Fruit fly (Drosophila melanogaster): Measurements from ENCODE around the gene ND-13A.
A peak's percentile ranks its signal among the peaks of the same experiment; 100 is the strongest.

ND-13A gene

DNA sequence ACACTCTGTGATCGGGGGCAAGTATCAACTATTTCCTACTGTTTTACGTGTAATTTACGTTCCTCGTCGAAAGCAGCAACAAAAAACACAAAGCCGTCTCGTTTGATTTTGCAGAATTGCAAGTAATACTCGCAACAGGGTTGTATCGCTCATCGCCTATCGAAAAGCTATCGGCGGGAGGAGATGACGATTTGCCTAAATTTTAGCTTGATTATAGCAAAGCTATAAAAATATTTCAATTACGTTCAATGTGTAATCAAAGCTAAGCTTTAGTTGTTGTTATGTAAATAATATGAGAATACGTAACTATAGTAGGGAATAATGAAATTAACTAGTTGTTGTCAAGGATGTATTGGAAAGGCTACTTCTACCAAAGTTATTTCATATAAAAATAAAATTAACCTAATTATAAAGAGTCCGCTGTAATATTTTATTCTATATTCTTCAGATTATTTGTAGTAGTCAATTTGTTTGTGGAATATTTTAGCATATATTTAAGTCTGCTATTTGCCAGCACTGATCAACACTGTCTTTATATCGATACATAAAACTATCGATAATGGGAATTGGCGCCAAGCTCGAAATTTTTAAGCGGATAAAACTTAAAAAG is 40.3 kb downstream of the ND-13A start, which contains the start of gene Rpn11:
Gene Rpn11 (minus strand): TSS at position 146 of the 610 bp plus-strand sequence.
- TF ChIP-seq pad (GFP tag; optimal IDR thresholded peaks at IDR 0.05) (peak; percentile 52), CG7101 (tag; optimal IDR thresholded peaks at IDR 0.05) (peak; percentile 56), tj (GFP tag; optimal IDR thresholded peaks at IDR 0.05) (peak; percentile 97), CG33017 (tag; optimal IDR thresholded peaks at IDR 0.05) (peak; percentile 74), ovo (GFP tag; optimal IDR thresholded peaks at IDR 0.05) (peak; percentile 63), CG7045 (GFP tag; optimal IDR thresholded peaks at IDR 0.05) (peak; percentile 51), CG11617 (GFP tag; optimal IDR thresholded peaks at IDR 0.05) (peak; percentile 72), toe (GFP tag; optimal IDR thresholded peaks at IDR 0.05) (no peak), Crg-1 (GFP tag; optimal IDR thresholded peaks at IDR 0.05) (peak; percentile 57), CG1620 (GFP tag; optimal IDR thresholded peaks at IDR 0.05) (peak; percentile 77), Clk (GFP tag; optimal IDR thresholded peaks at IDR 0.05) (peak; percentile 23), cnc (optimal IDR thresholded peaks at IDR 0.05) (peak; percentile 94 to 98), Mnt (GFP tag; optimal IDR thresholded peaks at IDR 0.05) (peak; percentile 28), CG14711 (tag; optimal IDR thresholded peaks at IDR 0.05) (peak; percentile 62), cic (GFP tag; optimal IDR thresholded peaks at IDR 0.05) (no peak), bab1 (GFP tag; optimal IDR thresholded peaks at IDR 0.05) (peak; percentile 64), kay (GFP tag; ENCODE audit: borderline replicate concordance) (no peak), CG5204 (GFP tag; optimal IDR thresholded peaks at IDR 0.05) (no peak), CG12768 (GFP tag; optimal IDR thresholded peaks at IDR 0.05) (peak; percentile 56), Hr96 (GFP tag; optimal IDR thresholded peaks at IDR 0.05) (no peak)

DNA sequence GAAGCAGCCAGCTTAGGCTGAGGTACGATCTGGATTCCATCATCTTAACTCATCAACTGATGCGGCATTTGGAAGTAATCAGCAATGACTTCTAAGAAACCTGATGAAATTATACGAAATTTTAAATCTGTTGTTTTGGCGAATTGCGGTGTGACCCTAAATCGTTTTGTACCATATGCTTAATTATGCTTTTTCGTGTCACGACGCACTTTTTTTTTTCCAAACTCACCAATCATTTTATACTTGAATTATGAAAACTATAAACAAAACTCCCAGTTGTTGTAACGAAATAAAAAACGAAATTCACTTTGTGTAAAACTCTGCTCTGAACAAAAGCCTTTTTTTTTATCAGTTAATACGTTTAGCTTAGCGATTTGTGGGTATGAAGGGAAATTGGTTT is 42.0 kb downstream of the ND-13A start, which contains the start of gene Nepl3:
Gene Nepl3 (minus strand): TSS at position 155 of the 400 bp plus-strand sequence.
- TF ChIP-seq CG1620 (GFP tag; optimal IDR thresholded peaks at IDR 0.05) (no peak), CG7101 (tag; optimal IDR thresholded peaks at IDR 0.05) (no peak), cic (GFP tag; optimal IDR thresholded peaks at IDR 0.05) (no peak)

DNA sequence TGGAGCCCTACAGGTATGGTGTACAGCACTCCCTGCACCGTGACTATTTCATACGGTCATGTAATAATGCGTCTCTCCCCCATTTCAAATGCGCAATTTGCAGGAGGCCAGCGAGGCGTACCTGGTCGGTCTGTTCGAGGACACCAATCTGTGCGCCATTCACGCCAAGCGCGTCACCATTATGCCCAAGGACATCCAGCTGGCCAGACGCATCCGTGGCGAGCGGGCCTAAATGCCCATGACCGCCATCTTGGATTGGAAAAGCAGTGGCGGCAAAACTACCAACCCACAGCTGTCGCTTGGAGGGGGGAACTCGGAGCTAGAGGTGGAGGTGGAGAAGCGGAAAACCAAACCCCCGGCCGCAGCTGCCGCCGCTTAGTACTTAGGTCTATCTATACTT is 44.6 kb downstream of the ND-13A start:
- TF ChIP-seq CG12768 (GFP tag; optimal IDR thresholded peaks at IDR 0.05) (no peak), CG11617 (GFP tag; optimal IDR thresholded peaks at IDR 0.05) (no peak), ovo (GFP tag; optimal IDR thresholded peaks at IDR 0.05) (no peak), Mnt (GFP tag; optimal IDR thresholded peaks at IDR 0.05) (no peak), CG7101 (tag; optimal IDR thresholded peaks at IDR 0.05) (no peak), Clk (GFP tag; optimal IDR thresholded peaks at IDR 0.05) (no peak), Hr96 (GFP tag; optimal IDR thresholded peaks at IDR 0.05) (no peak), cic (GFP tag; optimal IDR thresholded peaks at IDR 0.05) (peak; percentile 1), pad (GFP tag; optimal IDR thresholded peaks at IDR 0.05) (no peak)

DNA sequence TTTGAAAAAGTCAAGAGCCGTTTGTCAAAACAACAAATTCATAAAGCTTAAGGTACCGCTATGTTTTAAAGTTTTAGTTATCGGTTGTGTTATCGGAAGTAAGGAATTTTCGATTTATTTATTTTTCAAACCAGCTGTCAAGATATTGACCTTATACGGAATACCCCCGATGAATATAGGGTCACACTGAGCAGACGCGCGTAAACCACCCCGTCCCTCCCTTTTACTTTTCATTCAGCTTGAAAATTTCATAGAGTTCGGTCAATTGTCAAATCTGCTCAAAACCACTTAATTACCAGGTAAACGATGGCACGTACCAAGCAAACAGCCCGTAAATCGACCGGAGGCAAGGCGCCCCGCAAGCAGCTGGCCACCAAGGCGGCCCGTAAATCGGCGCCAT is 45.1 kb downstream of the ND-13A start, which contains the start of the genes CG14036 and His3.3A:
Gene CG14036 (minus strand): TSS at position 64 of the 400 bp plus-strand sequence.
Gene His3.3A (plus strand): TSS at position 106 of the 400 bp plus-strand sequence.
- TF ChIP-seq pad (GFP tag; optimal IDR thresholded peaks at IDR 0.05) (peak; percentile 4), CG7101 (tag; optimal IDR thresholded peaks at IDR 0.05) (peak; percentile 28), CG1620 (GFP tag; optimal IDR thresholded peaks at IDR 0.05) (peak; percentile 40), ovo (GFP tag; optimal IDR thresholded peaks at IDR 0.05) (peak; percentile 82), bab1 (GFP tag; optimal IDR thresholded peaks at IDR 0.05) (peak; percentile 40), CG14711 (tag; optimal IDR thresholded peaks at IDR 0.05) (peak; percentile 2), CG11617 (GFP tag; optimal IDR thresholded peaks at IDR 0.05) (no peak), Mnt (GFP tag; optimal IDR thresholded peaks at IDR 0.05) (peak; percentile 10), cic (GFP tag; optimal IDR thresholded peaks at IDR 0.05) (peak; percentile 59), Crg-1 (GFP tag; optimal IDR thresholded peaks at IDR 0.05) (peak; percentile 35), toe (GFP tag; optimal IDR thresholded peaks at IDR 0.05) (no peak), CG5204 (GFP tag; optimal IDR thresholded peaks at IDR 0.05) (no peak)

DNA sequence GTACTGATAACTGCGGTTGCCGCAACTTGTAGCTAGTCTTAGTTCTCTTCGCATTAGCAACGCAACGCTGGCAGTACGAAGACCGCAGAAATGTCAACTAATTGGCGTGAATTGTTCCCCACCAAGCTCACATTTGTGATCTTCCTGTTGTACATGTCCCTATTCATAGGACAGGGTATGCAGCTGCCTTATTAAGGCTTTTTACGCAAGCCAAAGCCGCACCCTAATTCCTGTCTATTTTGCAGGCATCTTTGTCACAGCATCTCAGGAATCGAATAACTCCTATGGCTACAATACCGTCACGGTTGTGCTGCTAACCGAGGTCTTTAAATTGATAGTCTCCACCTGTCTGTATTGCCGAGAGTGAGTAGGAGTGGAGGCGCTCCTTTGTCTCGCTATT is 47.1 kb downstream of the ND-13A start, which contains the start of gene eIF3h:
Gene eIF3h (minus strand): TSS at position 101 of the 400 bp plus-strand sequence.
- no peak for TF ChIP-seq CG5204 (GFP tag; optimal IDR thresholded peaks at IDR 0.05)
- TF ChIP-seq CG1620 (GFP tag; optimal IDR thresholded peaks at IDR 0.05), result no peak
- TF ChIP-seq kay (GFP tag; ENCODE audit: borderline replicate concordance), result no peak
- no peak for TF ChIP-seq CG12768 (GFP tag; optimal IDR thresholded peaks at IDR 0.05)
- no peak for TF ChIP-seq CG14711 (tag; optimal IDR thresholded peaks at IDR 0.05)
- no peak for TF ChIP-seq Clk (GFP tag; optimal IDR thresholded peaks at IDR 0.05)
- no peak for TF ChIP-seq pad (GFP tag; optimal IDR thresholded peaks at IDR 0.05)
- TF ChIP-seq cic (GFP tag; optimal IDR thresholded peaks at IDR 0.05), result no peak
- no peak for TF ChIP-seq CG7101 (tag; optimal IDR thresholded peaks at IDR 0.05)
- no peak for TF ChIP-seq cnc (optimal IDR thresholded peaks at IDR 0.05)
- no peak for TF ChIP-seq Crg-1 (GFP tag; optimal IDR thresholded peaks at IDR 0.05)
- TF ChIP-seq CG11617 (GFP tag; optimal IDR thresholded peaks at IDR 0.05), result no peak
- TF ChIP-seq CG7045 (GFP tag; optimal IDR thresholded peaks at IDR 0.05), result no peak
- TF ChIP-seq bab1 (GFP tag; optimal IDR thresholded peaks at IDR 0.05), result no peak
- no peak for TF ChIP-seq tj (GFP tag; optimal IDR thresholded peaks at IDR 0.05)
- TF ChIP-seq Mnt (GFP tag; optimal IDR thresholded peaks at IDR 0.05), result no peak

DNA sequence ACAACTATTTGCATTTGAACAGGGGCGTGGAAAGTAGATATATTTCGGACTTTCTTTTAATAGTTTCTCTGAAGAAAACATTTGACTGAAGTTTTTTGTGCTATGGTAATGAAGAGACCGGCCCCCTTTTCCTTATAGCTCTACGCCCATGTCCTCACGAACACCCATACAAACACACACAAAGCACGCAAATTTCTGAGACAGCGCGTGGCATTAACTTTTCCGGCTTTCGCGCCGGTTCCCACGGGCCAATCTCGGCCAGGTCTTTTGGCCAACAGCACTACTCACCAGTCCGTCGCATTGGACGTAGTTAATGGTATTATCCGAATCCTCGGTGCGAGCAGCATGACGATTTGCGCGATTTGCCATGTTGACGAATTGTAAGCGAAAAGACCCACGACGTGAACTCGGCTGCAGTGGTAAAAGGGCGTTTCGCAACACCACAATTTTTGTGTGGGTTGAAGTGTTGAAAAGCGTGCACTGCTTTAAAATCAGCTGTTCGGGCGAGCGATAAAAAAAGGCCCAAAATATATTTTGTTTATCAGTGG is 47.6 kb downstream of the ND-13A start, which contains the start of gene senju:
Gene senju (plus strand): TSS at position 477 of the 548 bp plus-strand sequence.
- peak; percentile 80 for TF ChIP-seq bab1 (GFP tag; optimal IDR thresholded peaks at IDR 0.05)
- peak; percentile 89 for TF ChIP-seq cic (GFP tag; optimal IDR thresholded peaks at IDR 0.05)
- no peak for TF ChIP-seq CG5204 (GFP tag; optimal IDR thresholded peaks at IDR 0.05)
- no peak for TF ChIP-seq cnc (optimal IDR thresholded peaks at IDR 0.05)
- TF ChIP-seq CG7045 (GFP tag; optimal IDR thresholded peaks at IDR 0.05), result peak; percentile 77
- TF ChIP-seq Hr96 (GFP tag; optimal IDR thresholded peaks at IDR 0.05), result peak; percentile 79
- peak; percentile 94 for TF ChIP-seq CG1620 (GFP tag; optimal IDR thresholded peaks at IDR 0.05)
- peak; percentile 97 for TF ChIP-seq Crg-1 (GFP tag; optimal IDR thresholded peaks at IDR 0.05)
- TF ChIP-seq CG12768 (GFP tag; optimal IDR thresholded peaks at IDR 0.05), result peak; percentile 91
- peak; percentile 66 for TF ChIP-seq CG14711 (tag; optimal IDR thresholded peaks at IDR 0.05)
- TF ChIP-seq ovo (GFP tag; optimal IDR thresholded peaks at IDR 0.05), result peak; percentile 83
- TF ChIP-seq CG33017 (tag; optimal IDR thresholded peaks at IDR 0.05), result peak; percentile 82
- TF ChIP-seq CG7101 (tag; optimal IDR thresholded peaks at IDR 0.05), result peak; percentile 86
- TF ChIP-seq pad (GFP tag; optimal IDR thresholded peaks at IDR 0.05), result peak; percentile 88
- peak; percentile 83 for TF ChIP-seq tj (GFP tag; optimal IDR thresholded peaks at IDR 0.05)
- no peak for TF ChIP-seq kay (GFP tag; ENCODE audit: borderline replicate concordance)
- TF ChIP-seq Mnt (GFP tag; optimal IDR thresholded peaks at IDR 0.05), result peak; percentile 98
- TF ChIP-seq CG11617 (GFP tag; optimal IDR thresholded peaks at IDR 0.05), result peak; percentile 86
- no peak for TF ChIP-seq toe (GFP tag; optimal IDR thresholded peaks at IDR 0.05)
- TF ChIP-seq Clk (GFP tag; optimal IDR thresholded peaks at IDR 0.05), result peak; percentile 67

Data from whole organism, adult.